Worm (Caenorhabditis elegans) whole organism, late embryonic: ENCODE data around the gene C34F11.1.

ENCODE experiments used
- C38D4.7 ChIP-seq: fragments of 200-800 bp; sonication (Bioruptor generic); optimal IDR thresholded peaks from 2 replicates; lab custom pipeline; 2018; ENCODE audit warnings: mild to moderate bottlenecking, missing genetic modification characterization, moderate library complexity, missing compliant biosample characterization
- ama-1 ChIP-seq: fragments of 150-350 bp; optimal IDR thresholded peaks from 2 replicates; lab custom pipeline; 2014
- hlh-6 ChIP-seq: sonication (generic microtip); optimal IDR thresholded peaks from 2 replicates; lab custom pipeline; 2016; ENCODE audit warnings: missing genotype, missing genetic modification characterization, missing compliant biosample characterization
- unc-55 ChIP-seq: sonication (generic microtip); optimal IDR thresholded peaks from 2 replicates; lab custom pipeline; 2017; ENCODE audit warnings: missing biosample characterization, missing genetic modification reagents, missing genetic modification characterization

DNA sequence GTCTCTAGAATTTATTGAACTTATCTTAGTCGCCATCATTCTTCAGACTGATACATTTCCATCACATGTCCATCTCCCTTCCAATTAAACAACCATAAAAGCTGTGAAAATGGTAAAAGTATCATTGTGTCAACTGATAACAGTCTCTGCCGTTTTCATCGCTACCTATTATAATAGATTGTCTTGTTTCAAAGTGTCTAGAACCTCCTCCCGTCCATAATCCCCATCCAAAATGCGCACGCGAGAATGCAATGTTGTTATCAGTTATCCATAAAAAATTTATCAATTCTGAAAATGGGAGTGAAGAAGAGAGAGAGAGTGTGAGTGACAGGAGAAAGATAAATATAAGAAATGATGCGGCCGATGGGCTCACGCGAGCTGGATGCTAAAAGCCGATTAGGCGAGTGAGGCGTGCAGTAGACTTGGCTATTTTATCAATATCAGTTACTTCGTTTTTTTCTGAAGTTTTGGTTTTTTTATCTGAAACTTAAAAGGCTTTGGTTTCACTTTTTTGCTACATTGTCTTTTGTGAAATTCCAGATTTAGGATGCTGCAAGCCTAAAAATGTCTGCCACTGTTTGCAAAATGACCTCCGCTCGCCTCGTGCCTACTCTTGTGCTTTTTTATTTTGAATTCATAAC, 10.7 kb upstream of the C34F11.1 start:
- TF ChIP-seq unc-55 = no peak
- no peak for TF ChIP-seq ama-1
- no peak for TF ChIP-seq hlh-6 (tag; lab: Kevin White, UChicago)
- no peak for TF ChIP-seq C38D4.7 (GFP tag; lab: Kevin White, UChicago)
